Fruit fly (Drosophila melanogaster) whole organism, pupa: ENCODE results near the gene mri.

Source experiments
- CG13204 ChIP-seq: fragments of 200-800 bp; sonication (Bioruptor generic); optimal IDR thresholded peaks from 2 replicates; lab custom pipeline; 2018; ENCODE audit warnings: missing biosample characterization, mild to moderate bottlenecking, missing genetic modification characterization, moderate library complexity
- CG15710 ChIP-seq: fragments of 200-800 bp; sonication (Bioruptor generic); optimal IDR thresholded peaks from 2 replicates; lab custom pipeline; 2018; ENCODE audit warnings: missing biosample characterization, mild to moderate bottlenecking, missing genetic modification characterization, moderate library complexity
- CG9948 ChIP-seq: fragments of 200-800 bp; sonication (Bioruptor generic); optimal IDR thresholded peaks from 2 replicates; lab custom pipeline; 2018; ENCODE audit warnings: missing biosample characterization, mild to moderate bottlenecking, missing genetic modification characterization, moderate library complexity
- EcR ChIP-seq: fragments of 200-800 bp; sonication (Bioruptor generic); optimal IDR thresholded peaks from 3 replicates; lab custom pipeline; 2019; ENCODE audit warnings: missing biosample characterization, missing genetic modification characterization, mild to moderate bottlenecking, moderate library complexity, missing genetic modification reagents

- no peak for TF ChIP-seq CG13204 (GFP tag; lab: Kevin White, UChicago)
- TF ChIP-seq CG9948, result no peak
- TF ChIP-seq EcR, result no peak
- no peak for TF ChIP-seq CG15710 (tag; lab: Kevin White, UChicago)
Measured at dm6 chr3L:234337-234736, 34.4 kb downstream of the mri start.
